Fruit fly (Drosophila melanogaster) whole organism, larva: ENCODE measurements around the gene LeuRS-m.

ENCODE experiments used
- noc ChIP-seq: fragments of 200-800 bp; sonication (Bioruptor generic); optimal IDR thresholded peaks from 3 replicates; lab custom pipeline; 2019; ENCODE audit warnings: missing biosample characterization, mild to moderate bottlenecking, missing genetic modification characterization, moderate library complexity

LeuRS-m gene

DNA sequence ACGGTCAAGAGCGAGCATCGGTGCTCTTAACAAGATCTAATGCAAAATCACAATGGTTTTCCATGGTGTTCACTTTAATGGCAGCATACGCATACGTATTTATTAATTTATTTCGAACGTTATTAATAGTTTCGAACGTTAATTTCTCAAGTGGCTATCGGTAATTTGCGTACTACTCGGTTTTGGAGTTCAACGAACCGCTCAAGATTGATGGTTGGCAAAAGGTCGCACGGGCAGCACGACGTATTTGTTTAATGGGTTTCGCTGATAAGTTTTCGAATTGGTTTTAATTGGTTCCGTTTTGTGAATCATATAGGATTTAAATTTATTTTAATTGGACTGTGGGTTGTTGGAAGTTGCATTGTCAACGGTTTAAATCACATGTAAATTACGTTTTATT is 27.4 kb downstream of the LeuRS-m start:
- no peak for TF ChIP-seq noc

- no peak for TF ChIP-seq noc
Measured at dm6 chr3L:4854153-4854552, 28.5 kb downstream of the LeuRS-m start.

dm6 chr3L:4855208-4855607 is 29.6 kb downstream of the LeuRS-m start:
- TF ChIP-seq noc: no peak

DNA sequence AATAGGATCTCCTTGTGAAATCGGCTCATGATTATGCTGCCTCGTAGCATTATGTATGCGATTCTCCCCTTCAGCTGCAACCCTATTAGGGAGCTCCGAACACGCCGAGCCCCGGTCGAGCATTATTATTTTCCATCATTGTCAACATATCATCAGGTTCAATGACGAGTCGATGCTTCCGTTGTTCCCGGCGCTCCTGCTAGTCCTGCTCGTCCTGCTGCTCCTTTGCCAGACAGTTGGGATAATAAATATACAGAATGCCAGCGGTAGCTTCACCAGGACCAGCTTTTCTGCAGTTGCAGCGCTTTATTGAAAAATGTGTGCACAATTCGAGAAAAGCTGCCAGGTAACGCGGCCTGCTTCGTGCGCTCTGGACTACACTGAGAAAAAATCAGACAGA is 34.7 kb downstream of the LeuRS-m start, which contains the start of gene CG32235:
CG32235 (minus strand) TSS at position 101 of the 400 bp plus-strand sequence.
- TF ChIP-seq noc: no peak

DNA sequence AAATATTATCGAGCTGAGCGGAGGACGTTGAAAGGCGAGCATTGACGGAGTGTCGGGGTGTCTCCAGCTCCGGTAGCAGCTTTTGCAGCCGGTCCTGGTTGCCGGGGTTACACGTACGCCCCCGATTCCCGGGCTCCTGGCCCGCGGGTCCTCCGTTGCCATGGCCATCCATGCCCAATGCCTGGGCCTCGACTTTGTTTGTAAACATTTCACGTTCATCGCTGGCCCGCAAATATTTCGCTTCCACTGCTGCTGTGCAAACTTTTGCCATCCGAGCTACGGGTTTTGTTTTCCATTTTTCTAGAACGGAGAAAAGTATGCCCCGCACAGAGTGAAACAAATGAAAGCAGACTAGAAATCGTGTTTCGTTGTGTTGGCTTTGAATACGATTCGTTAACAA is 35.3 kb downstream of the LeuRS-m start, which contains the start of gene Dnah3:
Dnah3 (plus strand) TSS at position 301 of the 400 bp plus-strand sequence.
- TF ChIP-seq noc: no peak
